Fruit fly (Drosophila melanogaster): Measurements from ENCODE around the gene CG31688.
A peak's percentile ranks its signal among the peaks of the same experiment; 100 is the strongest.

The CG31688 gene

dm6 chr2L:20488128-20488527 is 62.1 kb downstream of the CG31688 start (continued):
- TF ChIP-seq sug (tag; optimal IDR thresholded peaks at IDR 0.05), result no peak
- TF ChIP-seq CG6791 (GFP tag; IDR thresholded peaks at IDR 0.05; ENCODE audit: partially characterized antibody), result no peak
- TF ChIP-seq pfk (GFP tag; optimal IDR thresholded peaks at IDR 0.05), result no peak
- TF ChIP-seq CG15514 (GFP tag; optimal IDR thresholded peaks at IDR 0.05), result no peak
- TF ChIP-seq CG11398 (GFP tag; optimal IDR thresholded peaks at IDR 0.05), result no peak
- no peak for TF ChIP-seq ara (GFP tag; IDR thresholded peaks at IDR 0.05)
- TF ChIP-seq org-1 (GFP tag; optimal IDR thresholded peaks at IDR 0.05), result no peak
- no peak for TF ChIP-seq dpn (GFP tag; optimal IDR thresholded peaks at IDR 0.05)
- no peak for TF ChIP-seq Fer3 (tag; optimal IDR thresholded peaks at IDR 0.05)
- no peak for TF ChIP-seq wor (GFP tag; IDR thresholded peaks at IDR 0.05)
- TF ChIP-seq Lpt (GFP tag; optimal IDR thresholded peaks at IDR 0.05), result no peak
- TF ChIP-seq pros (GFP tag; optimal IDR thresholded peaks at IDR 0.05), result peak; percentile 11
- TF ChIP-seq CG5245 (GFP tag; optimal IDR thresholded peaks at IDR 0.05), result no peak
- no peak for TF ChIP-seq CG16815 (GFP tag; optimal IDR thresholded peaks at IDR 0.05)
- TF ChIP-seq fd96Cb (tag; optimal IDR thresholded peaks at IDR 0.05), result no peak
- no peak for TF ChIP-seq CG3995 (GFP tag; optimal IDR thresholded peaks at IDR 0.05)
- TF ChIP-seq CG6854 (GFP tag; optimal IDR thresholded peaks at IDR 0.05), result no peak
- no peak for TF ChIP-seq sqz (GFP tag; optimal IDR thresholded peaks at IDR 0.05)
- no peak for TF ChIP-seq Hmr (GFP tag; optimal IDR thresholded peaks at IDR 0.05)
- TF ChIP-seq slou (GFP tag; optimal IDR thresholded peaks at IDR 0.05), result no peak
- TF ChIP-seq Oli (tag; optimal IDR thresholded peaks at IDR 0.05), result no peak
- TF ChIP-seq Kr (GFP tag; optimal IDR thresholded peaks at IDR 0.05), result no peak
- no peak for TF ChIP-seq CG3281 (GFP tag; optimal IDR thresholded peaks at IDR 0.05)
- TF ChIP-seq hbn (GFP tag; IDR thresholded peaks at IDR 0.05; ENCODE audit: partially characterized antibody), result no peak
- no peak for TF ChIP-seq phol (tag; optimal IDR thresholded peaks at IDR 0.05)
- TF ChIP-seq sens (GFP tag), result no peak
- TF ChIP-seq CG13296 (GFP tag; optimal IDR thresholded peaks at IDR 0.05), result no peak
- TF ChIP-seq grau (tag; optimal IDR thresholded peaks at IDR 0.05), result peak; percentile 28
- TF ChIP-seq D (optimal IDR thresholded peaks at IDR 0.05), result peak; percentile 5
- no peak for TF ChIP-seq D (GFP tag; optimal IDR thresholded peaks at IDR 0.05)
- no peak for TF ChIP-seq Rx (GFP tag; IDR thresholded peaks at IDR 0.05)

- TF ChIP-seq lmd (GFP tag; IDR thresholded peaks at IDR 0.05) (peak; percentile 84), CG8924 (tag; optimal IDR thresholded peaks at IDR 0.05) (peak; percentile 95), Nf-YB (GFP tag; optimal IDR thresholded peaks at IDR 0.05) (peak; percentile 72), cwo (GFP tag; optimal IDR thresholded peaks at IDR 0.05) (peak; percentile 40), CG2875 (GFP tag; optimal IDR thresholded peaks at IDR 0.05) (peak; percentile 80), NfI (GFP tag; optimal IDR thresholded peaks at IDR 0.05) (peak; percentile 40), ranshi (GFP tag; IDR thresholded peaks at IDR 0.05) (peak; percentile 81), jumu (GFP tag; optimal IDR thresholded peaks at IDR 0.05) (no peak), ara (GFP tag; IDR thresholded peaks at IDR 0.05) (peak; percentile 68; the same call in 1 of the 2 replicates), HHEX (GFP tag; optimal IDR thresholded peaks at IDR 0.05) (peak; percentile 47), Trl (optimal IDR thresholded peaks at IDR 0.05) (peak; percentile 22 to 76), Trl (GFP tag; optimal IDR thresholded peaks at IDR 0.05) (no peak), Pdp1 (GFP tag; optimal IDR thresholded peaks at IDR 0.05) (peak in 1 of 2 experiments; percentile 97), CG3995 (GFP tag; optimal IDR thresholded peaks at IDR 0.05) (no peak), slp2 (GFP tag; optimal IDR thresholded peaks at IDR 0.05) (no peak), Bteb2 (GFP tag; optimal IDR thresholded peaks at IDR 0.05) (no peak), E2f1 (GFP tag; IDR thresholded peaks at IDR 0.05) (peak; percentile 50; the same call in 1 of the 2 replicates), CG7271 (tag; optimal IDR thresholded peaks at IDR 0.05) (peak; percentile 54), HLHmδ (GFP tag; optimal IDR thresholded peaks at IDR 0.05) (no peak), CG4707 (GFP tag; optimal IDR thresholded peaks at IDR 0.05) (peak; percentile 1), CG7839 (tag; optimal IDR thresholded peaks at IDR 0.05) (peak; percentile 93), slou (GFP tag; optimal IDR thresholded peaks at IDR 0.05) (no peak), bcd (GFP tag; optimal IDR thresholded peaks at IDR 0.05) (peak; percentile 68)
Observed at dm6 chr2L:20494423-20495052, 68.5 kb downstream of the CG31688 start, which contains the start of gene CG34007. Gene CG34007 (plus strand): TSS chr2L:20495030.
